Comparison of ENCODE assay signal across 4 fruit fly cellular contexts in the genomic region with DNA sequence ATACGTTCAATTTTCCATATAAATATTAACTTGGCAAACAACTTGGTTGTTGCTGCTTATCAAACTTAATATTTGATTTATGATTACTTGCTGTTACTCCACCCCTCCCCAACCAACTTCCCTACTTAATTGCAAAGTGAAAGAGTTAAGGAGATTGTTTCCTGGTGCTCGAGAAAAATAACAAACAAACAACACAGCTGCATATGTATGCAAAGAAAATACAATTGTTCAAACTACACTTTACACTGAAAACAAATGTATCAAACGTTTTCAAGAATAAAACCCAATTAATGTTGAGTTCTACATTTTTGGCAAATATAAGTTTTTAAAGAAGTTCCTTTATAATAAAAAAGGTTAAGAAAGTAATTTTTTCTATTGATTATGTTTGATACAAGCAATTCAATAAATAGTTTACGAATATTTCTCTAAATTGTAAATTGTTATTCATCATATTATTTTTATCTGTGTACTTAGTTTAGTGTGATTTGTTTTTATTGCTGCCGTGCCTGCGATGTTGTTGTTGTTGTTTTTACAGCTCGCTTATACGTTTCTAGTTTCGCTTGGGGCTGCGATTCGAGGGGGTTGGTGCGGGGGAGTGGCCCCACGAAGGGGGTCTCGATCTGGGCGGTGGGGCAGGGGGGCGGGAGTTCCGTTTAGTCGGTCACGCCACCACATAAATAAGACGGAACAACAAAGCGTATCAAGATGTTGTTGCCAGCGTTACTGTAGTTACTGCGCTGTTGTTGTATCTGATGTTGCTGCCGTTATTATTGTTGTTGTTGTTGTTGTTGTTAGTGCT.
A peak's percentile ranks its signal among the peaks of the same experiment; 100 is the strongest.
TF ChIP-seq lines count a peak whose summit lies in the region.

No protein-coding gene starts in this region.

TF ChIP-seq in whole organism, adult, 20 proteins besides CTCF, POLR2A, EP300 and RAD21 (continued from another document):
- TF ChIP-seq CG14711 (tag; optimal IDR thresholded peaks at IDR 0.05; lab: Kevin White, UChicago), result peak; percentile 71
- peak; percentile 45 for TF ChIP-seq CG11617 (GFP tag; optimal IDR thresholded peaks at IDR 0.05; lab: Kevin White, UChicago)
- TF ChIP-seq cic (GFP tag; optimal IDR thresholded peaks at IDR 0.05; lab: Kevin White, UChicago), result no peak

TF ChIP-seq in whole organism, embryonic, 481 proteins besides CTCF, POLR2A, EP300 and RAD21 (continued from another document and continues in another):
- TF ChIP-seq az2 (GFP tag; optimal IDR thresholded peaks at IDR 0.05; lab: Kevin White, UChicago) (peak; percentile 53), trh (GFP tag; optimal IDR thresholded peaks at IDR 0.05; lab: Kevin White, UChicago) (peak; percentile 46), ci (GFP tag; IDR thresholded peaks at IDR 0.05; lab: Robert Waterston, UW) (peak; percentile 29; the same call in 2 of the 3 replicates), CG17361 (GFP tag; IDR thresholded peaks at IDR 0.05; lab: Robert Waterston, UW) (peak; percentile 87), Bdp1 (GFP tag; optimal IDR thresholded peaks at IDR 0.05; lab: Kevin White, UChicago) (no peak), Hey (tag; optimal IDR thresholded peaks at IDR 0.05; lab: Kevin White, UChicago) (peak; percentile 35), pum (GFP tag; optimal IDR thresholded peaks at IDR 0.05; lab: Kevin White, UChicago) (no peak), CG10147 (GFP tag; optimal IDR thresholded peaks at IDR 0.05; lab: Kevin White, UChicago) (peak; percentile 84), Med (GFP tag; lab: Kevin White, UChicago) (peak; percentile 85), CG16863 (GFP tag; optimal IDR thresholded peaks at IDR 0.05; lab: Kevin White, UChicago) (peak; percentile 39), CG18476 (GFP tag; optimal IDR thresholded peaks at IDR 0.05; lab: Kevin White, UChicago) (peak; percentile 45), CG7786 (GFP tag; optimal IDR thresholded peaks at IDR 0.05; lab: Kevin White, UChicago) (peak; percentile 5), z (GFP tag; IDR thresholded peaks at IDR 0.05; lab: Robert Waterston, UW) (no peak), CG4360 (GFP tag; IDR thresholded peaks at IDR 0.05; lab: Robert Waterston, UW) (peak; percentile 92), sc (optimal IDR thresholded peaks at IDR 0.05; lab: Kevin White, UChicago) (no peak), sc (GFP tag; optimal IDR thresholded peaks at IDR 0.05; lab: Kevin White, UChicago) (peak; percentile 71), danr (GFP tag; IDR thresholded peaks at IDR 0.05; lab: Robert Waterston, UW) (no peak), CG33557 (GFP tag; optimal IDR thresholded peaks at IDR 0.05; lab: Kevin White, UChicago) (peak; percentile 69), unc-4 (GFP tag; IDR thresholded peaks at IDR 0.05; lab: Robert Waterston, UW; ENCODE audit: partially characterized antibody) (no peak), CG3281 (GFP tag; optimal IDR thresholded peaks at IDR 0.05; lab: Kevin White, UChicago) (peak; percentile 69), disco-r (GFP tag; optimal IDR thresholded peaks at IDR 0.05; lab: Kevin White, UChicago) (peak; percentile 41), CG10979 (tag; optimal IDR thresholded peaks at IDR 0.05; lab: Kevin White, UChicago) (peak; percentile 90), CG1024 (GFP tag; IDR thresholded peaks at IDR 0.05; lab: Robert Waterston, UW) (peak; percentile 28; the same call in 1 of the 2 replicates), ham (GFP tag; IDR thresholded peaks at IDR 0.05; lab: Robert Waterston, UW) (no peak), CG12236 (GFP tag; optimal IDR thresholded peaks at IDR 0.05; lab: Kevin White, UChicago) (peak; percentile 26), CG12769 (tag; optimal IDR thresholded peaks at IDR 0.05; lab: Kevin White, UChicago) (peak; percentile 61), gfzf (GFP tag; optimal IDR thresholded peaks at IDR 0.05; lab: Kevin White, UChicago) (no peak), pros (GFP tag; optimal IDR thresholded peaks at IDR 0.05; lab: Kevin White, UChicago) (no peak), CG7357 (GFP tag; IDR thresholded peaks at IDR 0.05; lab: Robert Waterston, UW) (0 out of 3 replicates have a peak, but pooled peaks have one; percentile 30), slp2 (GFP tag; optimal IDR thresholded peaks at IDR 0.05; lab: Kevin White, UChicago) (peak; percentile 25), Neu2 (GFP tag; optimal IDR thresholded peaks at IDR 0.05; lab: Kevin White, UChicago; ENCODE audit: borderline replicate concordance) (no peak), Atf3 (GFP tag; optimal IDR thresholded peaks at IDR 0.05; lab: Kevin White, UChicago) (peak; percentile 49), jumu (GFP tag; optimal IDR thresholded peaks at IDR 0.05; lab: Kevin White, UChicago) (no peak), CG14050 (GFP tag; IDR thresholded peaks at IDR 0.05; lab: Robert Waterston, UW) (0 out of 3 replicates have a peak, but pooled peaks have one; percentile 29), CG16815 (GFP tag; optimal IDR thresholded peaks at IDR 0.05; lab: Kevin White, UChicago) (peak; percentile 56), CG10431 (GFP tag; optimal IDR thresholded peaks at IDR 0.05; lab: Kevin White, UChicago) (peak; percentile 31), cas (GFP tag; IDR thresholded peaks at IDR 0.05; lab: Robert Waterston, UW) (no peak), eve (GFP tag; optimal IDR thresholded peaks at IDR 0.05; lab: Kevin White, UChicago) (peak in 1 of 2 experiments; percentile 58), CG14710 (tag; optimal IDR thresholded peaks at IDR 0.05; lab: Kevin White, UChicago) (peak; percentile 86)

TF ChIP-seq in whole organism, prepupa, 60 proteins besides CTCF, POLR2A, EP300 and RAD21 (continued from another document):
- TF ChIP-seq Lpt (GFP tag; optimal IDR thresholded peaks at IDR 0.05; lab: Kevin White, UChicago) (peak; percentile 68), CG3919 (GFP tag; optimal IDR thresholded peaks at IDR 0.05; lab: Kevin White, UChicago) (peak; percentile 37), ss (GFP tag; optimal IDR thresholded peaks at IDR 0.05; lab: Kevin White, UChicago) (peak; percentile 65 to 91), Ets96B (tag; optimal IDR thresholded peaks at IDR 0.05; lab: Kevin White, UChicago) (peak; percentile 64), CG32006 (GFP tag; optimal IDR thresholded peaks at IDR 0.05; lab: Kevin White, UChicago) (peak; percentile 81), CG10669 (GFP tag; optimal IDR thresholded peaks at IDR 0.05; lab: Kevin White, UChicago) (peak; percentile 53), CG8632 (GFP tag; optimal IDR thresholded peaks at IDR 0.05; lab: Kevin White, UChicago) (peak; percentile 51), acj6 (GFP tag; optimal IDR thresholded peaks at IDR 0.05; lab: Kevin White, UChicago) (peak; percentile 23), Hr39 (GFP tag; optimal IDR thresholded peaks at IDR 0.05; lab: Kevin White, UChicago) (no peak), Hr38 (GFP tag; optimal IDR thresholded peaks at IDR 0.05; lab: Kevin White, UChicago) (no peak), eg (GFP tag; IDR thresholded peaks at IDR 0.05; lab: Robert Waterston, UW) (peak; percentile 82), esn (GFP tag; optimal IDR thresholded peaks at IDR 0.05; lab: Kevin White, UChicago) (no peak), CG34406 (GFP tag; optimal IDR thresholded peaks at IDR 0.05; lab: Kevin White, UChicago) (peak; percentile 43), achi (GFP tag; optimal IDR thresholded peaks at IDR 0.05; lab: Kevin White, UChicago) (peak; percentile 41), Hr4 (GFP tag; optimal IDR thresholded peaks at IDR 0.05; lab: Kevin White, UChicago) (peak; percentile 80), CG6276 (GFP tag; optimal IDR thresholded peaks at IDR 0.05; lab: Kevin White, UChicago) (peak; percentile 63), CG4318 (GFP tag; optimal IDR thresholded peaks at IDR 0.05; lab: Kevin White, UChicago) (peak; percentile 67), net (GFP tag; optimal IDR thresholded peaks at IDR 0.05; lab: Kevin White, UChicago) (peak; percentile 57), CG7368 (GFP tag; optimal IDR thresholded peaks at IDR 0.05; lab: Kevin White, UChicago) (peak; percentile 17), CG9139 (GFP tag; optimal IDR thresholded peaks at IDR 0.05; lab: Kevin White, UChicago) (peak; percentile 40), Eip93F (GFP tag; optimal IDR thresholded peaks at IDR 0.05; lab: Kevin White, UChicago) (no peak), pdm3 (GFP tag; optimal IDR thresholded peaks at IDR 0.05; lab: Kevin White, UChicago) (peak; percentile 48), spab (GFP tag; optimal IDR thresholded peaks at IDR 0.05; lab: Kevin White, UChicago) (peak; percentile 48), dsx (GFP tag; optimal IDR thresholded peaks at IDR 0.05; lab: Kevin White, UChicago; ENCODE audit: poor library complexity, severe bottlenecking) (peak; percentile 60), Gug (GFP tag; IDR thresholded peaks at IDR 0.05; lab: Robert Waterston, UW) (no peak; the same call in none of the 2 replicates), fd85E (GFP tag; optimal IDR thresholded peaks at IDR 0.05; lab: Kevin White, UChicago) (no peak), salr (GFP tag; optimal IDR thresholded peaks at IDR 0.05; lab: Kevin White, UChicago) (peak; percentile 41 to 85), CG10631 (GFP tag; optimal IDR thresholded peaks at IDR 0.05; lab: Kevin White, UChicago) (peak; percentile 37)

TF ChIP-seq in whole organism, pupa, 21 proteins besides CTCF, POLR2A, EP300 and RAD21 (continued from another document):
- TF ChIP-seq Snoo (tag; optimal IDR thresholded peaks at IDR 0.05; lab: Kevin White, UChicago), result no peak
- no peak for TF ChIP-seq rn (GFP tag; IDR thresholded peaks at IDR 0.05; lab: Robert Waterston, UW)
- TF ChIP-seq EcR (GFP tag; optimal IDR thresholded peaks at IDR 0.05; lab: Kevin White, UChicago), result peak; percentile 9
- peak; percentile 17 for TF ChIP-seq D1 (tag; optimal IDR thresholded peaks at IDR 0.05; lab: Kevin White, UChicago)
